Fruit fly (Drosophila melanogaster): Measurements from ENCODE around the gene CG11977.
A peak's percentile ranks its signal among the peaks of the same experiment; 100 is the strongest.

CG11977 gene

dm6 chr3R:9019689-9020138 lies 22.2 kb downstream of the CG11977 start, which contains the start of gene tgo (continued):
- peak; percentile 13 for TF ChIP-seq CrebB (tag; optimal IDR thresholded peaks at IDR 0.05)
- no peak for TF ChIP-seq Hmx (GFP tag; optimal IDR thresholded peaks at IDR 0.05)
- TF ChIP-seq CG1792 (GFP tag; optimal IDR thresholded peaks at IDR 0.05) = no peak
- TF ChIP-seq p53 (GFP tag; optimal IDR thresholded peaks at IDR 0.05) = no peak
- no peak for TF ChIP-seq D (optimal IDR thresholded peaks at IDR 0.05)
- TF ChIP-seq D (GFP tag; optimal IDR thresholded peaks at IDR 0.05) = no peak
- peak; percentile 96 for TF ChIP-seq pzg (GFP tag; optimal IDR thresholded peaks at IDR 0.05)
- TF ChIP-seq CG13624 (GFP tag; optimal IDR thresholded peaks at IDR 0.05) = no peak
- no peak for TF ChIP-seq Awh (GFP tag; IDR thresholded peaks at IDR 0.05)
- TF ChIP-seq CG6791 (GFP tag; IDR thresholded peaks at IDR 0.05; ENCODE audit: partially characterized antibody) = 0 out of 3 replicates have a peak, but pooled peaks have one; percentile 55
- no peak for TF ChIP-seq vnd (GFP tag; IDR thresholded peaks at IDR 0.05; ENCODE audit: partially characterized antibody)
- peak; percentile 72 for TF ChIP-seq kni (GFP tag; optimal IDR thresholded peaks at IDR 0.05)
- no peak for TF ChIP-seq trh (GFP tag; optimal IDR thresholded peaks at IDR 0.05)
- no peak for TF ChIP-seq h (optimal IDR thresholded peaks at IDR 0.05)
- TF ChIP-seq Oaz (GFP tag; IDR thresholded peaks at IDR 0.05) = no peak
- no peak for TF ChIP-seq Chrac-16 (GFP tag; optimal IDR thresholded peaks at IDR 0.05)
- no peak for TF ChIP-seq CG7786 (GFP tag; optimal IDR thresholded peaks at IDR 0.05)
- TF ChIP-seq CG13287 (GFP tag; IDR thresholded peaks at IDR 0.05; ENCODE audit: partially characterized antibody) = peak; percentile 68
- no peak for TF ChIP-seq Elba2 (GFP tag; optimal IDR thresholded peaks at IDR 0.05)
- TF ChIP-seq MESR4 (GFP tag; optimal IDR thresholded peaks at IDR 0.05) = peak; percentile 96
- TF ChIP-seq ranshi (GFP tag; IDR thresholded peaks at IDR 0.05) = no peak
- TF ChIP-seq Lpt (GFP tag; optimal IDR thresholded peaks at IDR 0.05) = no peak
- no peak for TF ChIP-seq CG11456 (GFP tag; IDR thresholded peaks at IDR 0.05)
- peak; percentile 21 for TF ChIP-seq Abd-B (GFP tag; optimal IDR thresholded peaks at IDR 0.05)
- 0 out of 3 replicates have a peak, but pooled peaks have one; percentile 22 for TF ChIP-seq zfh1 (GFP tag; IDR thresholded peaks at IDR 0.05)
- TF ChIP-seq CG17829 (tag; optimal IDR thresholded peaks at IDR 0.05) = peak; percentile 45
- TF ChIP-seq CG9215 (GFP tag; IDR thresholded peaks at IDR 0.05) = no peak
- no peak for TF ChIP-seq CG17361 (GFP tag; IDR thresholded peaks at IDR 0.05)
- TF ChIP-seq wdn (GFP tag; IDR thresholded peaks at IDR 0.05) = no peak
- TF ChIP-seq dmrt99B (tag; optimal IDR thresholded peaks at IDR 0.05) = no peak
- TF ChIP-seq Opbp (GFP tag; IDR thresholded peaks at IDR 0.05; ENCODE audit: partially characterized antibody) = peak; percentile 58; the same call in 2 of the 3 replicates
- TF ChIP-seq Dek (tag; optimal IDR thresholded peaks at IDR 0.05) = no peak
- peak; percentile 63 for TF ChIP-seq phol (tag; optimal IDR thresholded peaks at IDR 0.05)
- no peak for TF ChIP-seq caup (GFP tag; optimal IDR thresholded peaks at IDR 0.05; ENCODE audit: severe bottlenecking)
- no peak for TF ChIP-seq CG6254 (GFP tag; optimal IDR thresholded peaks at IDR 0.05)
- no peak for TF ChIP-seq CG10147 (GFP tag; optimal IDR thresholded peaks at IDR 0.05)
- no peak for TF ChIP-seq CG31441 (GFP tag; IDR thresholded peaks at IDR 0.05)
- peak; percentile 3 for TF ChIP-seq CG12155 (GFP tag; optimal IDR thresholded peaks at IDR 0.05)
- TF ChIP-seq CG4424 (GFP tag; optimal IDR thresholded peaks at IDR 0.05) = no peak
- no peak for TF ChIP-seq Xrp1 (GFP tag; IDR thresholded peaks at IDR 0.05)
- no peak for TF ChIP-seq fd64A (GFP tag; optimal IDR thresholded peaks at IDR 0.05)
- TF ChIP-seq CG11696 (GFP tag; IDR thresholded peaks at IDR 0.05) = no peak
- peak in 1 of 2 experiments; percentile 53 for TF ChIP-seq Pdp1 (GFP tag; optimal IDR thresholded peaks at IDR 0.05)
- no peak for TF ChIP-seq ro (GFP tag; IDR thresholded peaks at IDR 0.05)
- no peak for TF ChIP-seq CG11398 (GFP tag; optimal IDR thresholded peaks at IDR 0.05)
- TF ChIP-seq Fer2 (tag; optimal IDR thresholded peaks at IDR 0.05) = no peak
- peak; percentile 75 for TF ChIP-seq CG15514 (GFP tag; optimal IDR thresholded peaks at IDR 0.05)
- peak; percentile 78 for TF ChIP-seq CG17186 (GFP tag; optimal IDR thresholded peaks at IDR 0.05)
- no peak for TF ChIP-seq CG4707 (GFP tag; optimal IDR thresholded peaks at IDR 0.05)
- TF ChIP-seq grn (GFP tag; optimal IDR thresholded peaks at IDR 0.05) = peak; percentile 99
- peak; percentile 72 for TF ChIP-seq Med (GFP tag)
